Worm (Caenorhabditis elegans): ENCODE data around the gene rpn-7.

Gene rpn-7

ce11 chrIV:9335552-9336251, 19.3 kb downstream of the rpn-7 start, which contains the start of the genes coa-4 and T20D3.14:
Gene coa-4, minus strand, starts transcription at chrIV:9335602.
Gene T20D3.14, minus strand, starts transcription at chrIV:9335909.
- no peak for TF ChIP-seq ceh-13 (GFP tag; optimal IDR thresholded peaks at IDR 0.05)
- TF ChIP-seq F13C5.2 (tag; optimal IDR thresholded peaks at IDR 0.05): no peak
- TF ChIP-seq hmg-4 (GFP tag; optimal IDR thresholded peaks at IDR 0.05): no peak
- no peak for TF ChIP-seq ets-7 (tag; optimal IDR thresholded peaks at IDR 0.05)
- no peak for TF ChIP-seq flt-1 (GFP tag; IDR thresholded peaks at IDR 0.05)
- no peak for TF ChIP-seq B0310.2 (tag; optimal IDR thresholded peaks at IDR 0.05)

ce11 chrIV:9336538-9337090, 20.2 kb downstream of the rpn-7 start, which contains the start of gene T20D3.5:
Gene T20D3.5, plus strand, starts transcription at chrIV:9337040.
- TF ChIP-seq aly-1 (tag; optimal IDR thresholded peaks at IDR 0.05) (no peak), scrt-1 (GFP tag; IDR thresholded peaks at IDR 0.05) (no peak)

ce11 chrIV:9339205-9339604, 22.8 kb downstream of the rpn-7 start, which contains the start of gene T20D3.6:
Gene T20D3.6, minus strand, starts transcription at chrIV:9339305.
- TF ChIP-seq F13C5.2 (tag; optimal IDR thresholded peaks at IDR 0.05) (no peak), tbx-11 (GFP tag; IDR thresholded peaks at IDR 0.05) (no peak), ama-1 (optimal IDR thresholded peaks at IDR 0.05) (no peak), ceh-13 (GFP tag; optimal IDR thresholded peaks at IDR 0.05) (no peak), flt-1 (GFP tag; IDR thresholded peaks at IDR 0.05) (no peak), tra-4 (tag; optimal IDR thresholded peaks at IDR 0.05) (no peak), hmg-4 (GFP tag; optimal IDR thresholded peaks at IDR 0.05) (no peak), ets-7 (tag; optimal IDR thresholded peaks at IDR 0.05) (no peak), scrt-1 (GFP tag; IDR thresholded peaks at IDR 0.05) (no peak)

ce11 chrIV:9341591-9341990, 25.2 kb downstream of the rpn-7 start, which contains the start of gene vps-26:
Gene vps-26, minus strand, starts transcription at chrIV:9341790.
- no peak for TF ChIP-seq flt-1 (GFP tag; IDR thresholded peaks at IDR 0.05)
- TF ChIP-seq sea-1 (GFP tag; conservative IDR thresholded peaks at IDR 0.05): no peak
- no peak for TF ChIP-seq ceh-36 (tag; optimal IDR thresholded peaks at IDR 0.05)
- no peak for TF ChIP-seq pes-1 (GFP tag; IDR thresholded peaks at IDR 0.05)
- TF ChIP-seq F13C5.2 (tag; optimal IDR thresholded peaks at IDR 0.05): no peak
- no peak for TF ChIP-seq aly-1 (tag; optimal IDR thresholded peaks at IDR 0.05)
- no peak for TF ChIP-seq scrt-1 (GFP tag; IDR thresholded peaks at IDR 0.05)
- TF ChIP-seq hmbx-1 (tag; optimal IDR thresholded peaks at IDR 0.05): no peak
- TF ChIP-seq tbx-37 (GFP tag; conservative IDR thresholded peaks at IDR 0.05): no peak
- TF ChIP-seq ama-1 (optimal IDR thresholded peaks at IDR 0.05): no peak
- TF ChIP-seq B0310.2 (tag; optimal IDR thresholded peaks at IDR 0.05): no peak
- TF ChIP-seq hnd-1 (tag; optimal IDR thresholded peaks at IDR 0.05): no peak
- no peak for TF ChIP-seq tbx-11 (GFP tag; IDR thresholded peaks at IDR 0.05)
- no peak for TF ChIP-seq ets-7 (tag; optimal IDR thresholded peaks at IDR 0.05)
- no peak for TF ChIP-seq tra-4 (tag; optimal IDR thresholded peaks at IDR 0.05)
- no peak for TF ChIP-seq hmg-4 (GFP tag; optimal IDR thresholded peaks at IDR 0.05)
- no peak for TF ChIP-seq ceh-13 (GFP tag; optimal IDR thresholded peaks at IDR 0.05)

- TF ChIP-seq ama-1 (optimal IDR thresholded peaks at IDR 0.05) (no peak), ets-7 (tag; optimal IDR thresholded peaks at IDR 0.05) (no peak), pes-1 (GFP tag; IDR thresholded peaks at IDR 0.05) (no peak), hmg-4 (GFP tag; optimal IDR thresholded peaks at IDR 0.05) (no peak), aly-1 (tag; optimal IDR thresholded peaks at IDR 0.05) (no peak), B0310.2 (tag; optimal IDR thresholded peaks at IDR 0.05) (no peak), tra-4 (tag; optimal IDR thresholded peaks at IDR 0.05) (no peak), ceh-13 (GFP tag; optimal IDR thresholded peaks at IDR 0.05) (no peak), flt-1 (GFP tag; IDR thresholded peaks at IDR 0.05) (no peak), scrt-1 (GFP tag; IDR thresholded peaks at IDR 0.05) (no peak), tbx-11 (GFP tag; IDR thresholded peaks at IDR 0.05) (no peak), hmbx-1 (tag; optimal IDR thresholded peaks at IDR 0.05) (no peak), tbx-37 (GFP tag; conservative IDR thresholded peaks at IDR 0.05) (no peak), hnd-1 (tag; optimal IDR thresholded peaks at IDR 0.05) (no peak), F13C5.2 (tag; optimal IDR thresholded peaks at IDR 0.05) (no peak), ceh-36 (tag; optimal IDR thresholded peaks at IDR 0.05) (no peak)
Measured at ce11 chrIV:9343102-9343599, 26.7 kb downstream of the rpn-7 start, which contains the start of gene pigc-1. Gene pigc-1, minus strand, starts transcription at chrIV:9343152.

- TF ChIP-seq ets-7 (tag; optimal IDR thresholded peaks at IDR 0.05) (no peak), hmbx-1 (tag; optimal IDR thresholded peaks at IDR 0.05) (no peak), aly-1 (tag; optimal IDR thresholded peaks at IDR 0.05) (no peak), pes-1 (GFP tag; IDR thresholded peaks at IDR 0.05) (no peak), tra-4 (tag; optimal IDR thresholded peaks at IDR 0.05) (no peak), scrt-1 (GFP tag; IDR thresholded peaks at IDR 0.05) (no peak), ceh-36 (tag; optimal IDR thresholded peaks at IDR 0.05) (no peak), hnd-1 (tag; optimal IDR thresholded peaks at IDR 0.05) (no peak), ceh-13 (GFP tag; optimal IDR thresholded peaks at IDR 0.05) (no peak), tbx-37 (GFP tag; conservative IDR thresholded peaks at IDR 0.05) (no peak), tbx-11 (GFP tag; IDR thresholded peaks at IDR 0.05) (no peak), hmg-4 (GFP tag; optimal IDR thresholded peaks at IDR 0.05) (no peak), F13C5.2 (tag; optimal IDR thresholded peaks at IDR 0.05) (no peak), ama-1 (optimal IDR thresholded peaks at IDR 0.05) (no peak), B0310.2 (tag; optimal IDR thresholded peaks at IDR 0.05) (no peak), flt-1 (GFP tag; IDR thresholded peaks at IDR 0.05) (no peak), sea-1 (GFP tag; conservative IDR thresholded peaks at IDR 0.05) (no peak)
Measured at ce11 chrIV:9353728-9354127, 37.3 kb downstream of the rpn-7 start.

- TF ChIP-seq hmbx-1 (tag; optimal IDR thresholded peaks at IDR 0.05) (no peak), ama-1 (optimal IDR thresholded peaks at IDR 0.05) (no peak)
Measured at ce11 chrIV:9366411-9366810, 50.0 kb downstream of the rpn-7 start, which contains the start of gene pezo-1. Gene pezo-1, minus strand, starts transcription at chrIV:9366511.

Measured in whole organism, early embryonic.